Worm (Caenorhabditis elegans): ENCODE measurements around the gene metl-18.

The metl-18 gene

DNA sequence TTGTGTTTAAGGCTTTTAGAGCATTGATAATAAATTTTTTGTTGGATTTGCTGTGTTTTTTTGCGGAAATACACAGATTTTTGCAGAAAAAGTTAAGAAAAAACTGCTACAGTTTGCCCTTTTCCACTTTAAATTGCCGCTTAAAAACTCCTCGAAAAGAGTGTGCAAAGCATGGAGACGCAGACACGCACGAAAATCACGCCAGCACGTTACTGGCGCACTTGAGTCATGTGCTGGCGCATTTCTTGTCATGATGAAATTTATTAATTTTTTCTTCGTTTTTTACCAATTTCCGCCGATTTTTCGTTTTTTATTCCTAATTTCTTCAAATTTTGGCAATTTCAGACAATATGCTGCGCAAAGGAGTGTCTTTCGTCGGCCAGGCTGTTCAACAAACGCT lies 34.5 kb downstream of the metl-18 start, which contains the start of gene C34C12.8 (continued):
- TF ChIP-seq fax-1 (tag; optimal IDR thresholded peaks at IDR 0.05) (peak; percentile 1), unc-86 (tag; optimal IDR thresholded peaks at IDR 0.05) (peak; percentile 37), eyg-1 (tag; optimal IDR thresholded peaks at IDR 0.05) (no peak), elt-4 (tag; optimal IDR thresholded peaks at IDR 0.05) (no peak), tbx-2 (tag; optimal IDR thresholded peaks at IDR 0.05) (peak; percentile 70), pag-3 (tag; optimal IDR thresholded peaks at IDR 0.05; ENCODE audit: borderline replicate concordance) (no peak), ceh-14 (tag; optimal IDR thresholded peaks at IDR 0.05) (peak; percentile 41), gmeb-2 (tag; optimal IDR thresholded peaks at IDR 0.05) (no peak), C08G9.2 (tag; optimal IDR thresholded peaks at IDR 0.05) (peak; percentile 51), ceh-19 (GFP tag; optimal IDR thresholded peaks at IDR 0.05) (peak; percentile 55), ceh-18 (tag; optimal IDR thresholded peaks at IDR 0.05) (peak; percentile 15), pat-9 (tag; optimal IDR thresholded peaks at IDR 0.05) (peak; percentile 40), dmd-4 (tag; optimal IDR thresholded peaks at IDR 0.05; ENCODE audit: borderline replicate concordance) (peak; percentile 30), madf-2 (tag; optimal IDR thresholded peaks at IDR 0.05) (peak; percentile 7), nhr-232 (tag; optimal IDR thresholded peaks at IDR 0.05) (no peak), hlh-30 (tag; optimal IDR thresholded peaks at IDR 0.05; ENCODE audit: insufficient read depth) (peak; percentile 71), pros-1 (tag; optimal IDR thresholded peaks at IDR 0.05) (no peak), ceh-48 (tag; optimal IDR thresholded peaks at IDR 0.05) (peak; percentile 13), ceh-45 (GFP tag; IDR thresholded peaks at IDR 0.05) (no peak), mec-3 (tag; optimal IDR thresholded peaks at IDR 0.05; ENCODE audit: borderline replicate concordance) (no peak), ceh-34 (tag; optimal IDR thresholded peaks at IDR 0.05) (peak; percentile 33), ceh-2 (tag; optimal IDR thresholded peaks at IDR 0.05) (peak; percentile 3), K09A11.1 (tag; optimal IDR thresholded peaks at IDR 0.05; ENCODE audit: insufficient read depth) (no peak), ahr-1 (tag; optimal IDR thresholded peaks at IDR 0.05) (no peak), unc-55 (GFP tag; optimal IDR thresholded peaks at IDR 0.05) (no peak), unc-42 (tag; optimal IDR thresholded peaks at IDR 0.05) (peak; percentile 89), nfya-1 (tag; optimal IDR thresholded peaks at IDR 0.05) (peak; percentile 87), lin-11 (tag; optimal IDR thresholded peaks at IDR 0.05) (peak; percentile 17), pqm-1 (tag; optimal IDR thresholded peaks at IDR 0.05) (no peak), fkh-10 (GFP tag; optimal IDR thresholded peaks at IDR 0.05) (no peak), hlh-8 (tag; optimal IDR thresholded peaks at IDR 0.05) (no peak)

ce11 chrIII:3461403-3461802 lies 35.9 kb downstream of the metl-18 start, which contains the start of gene pph-6:
Gene pph-6, plus strand, starts transcription at chrIII:3461703.
- no peak for TF ChIP-seq ceh-48 (tag; optimal IDR thresholded peaks at IDR 0.05)
- TF ChIP-seq F13H6.1 (tag; optimal IDR thresholded peaks at IDR 0.05): no peak
- no peak for TF ChIP-seq pha-4 (tag; optimal IDR thresholded peaks at IDR 0.05)
- TF ChIP-seq tbx-7 (tag; optimal IDR thresholded peaks at IDR 0.05): no peak
- TF ChIP-seq ttx-3 (tag; optimal IDR thresholded peaks at IDR 0.05): no peak
- no peak for TF ChIP-seq odd-2 (tag; optimal IDR thresholded peaks at IDR 0.05)
- TF ChIP-seq che-1 (tag; optimal IDR thresholded peaks at IDR 0.05): no peak
- TF ChIP-seq npax-4 (tag; optimal IDR thresholded peaks at IDR 0.05): no peak
- no peak for TF ChIP-seq pqm-1 (tag; optimal IDR thresholded peaks at IDR 0.05)
- no peak for TF ChIP-seq ceh-2 (tag; optimal IDR thresholded peaks at IDR 0.05)

DNA sequence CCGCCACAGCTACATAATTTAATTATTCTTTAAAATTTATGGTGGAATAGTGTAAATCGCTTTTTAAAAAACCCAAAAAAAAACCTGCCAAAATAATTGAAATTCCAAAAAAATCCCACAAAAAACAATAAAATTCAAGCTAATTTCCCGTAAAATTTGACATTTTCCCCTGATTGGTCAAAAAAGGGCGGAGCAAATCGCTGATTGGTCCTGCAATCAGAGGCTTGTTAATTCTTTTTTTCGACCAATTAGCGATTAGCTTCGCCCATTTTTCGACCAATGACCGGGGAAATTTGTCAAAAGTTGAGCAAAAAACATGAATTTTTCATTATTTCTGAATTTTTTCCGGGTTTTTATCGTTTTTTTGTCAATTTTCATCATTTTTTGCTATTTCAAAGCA lies 41.5 kb downstream of the metl-18 start:
- TF ChIP-seq fkh-10 (GFP tag; optimal IDR thresholded peaks at IDR 0.05) (no peak), nfya-1 (tag; optimal IDR thresholded peaks at IDR 0.05) (peak; percentile 93)

- TF ChIP-seq elt-4 (tag; optimal IDR thresholded peaks at IDR 0.05): no peak
- no peak for TF ChIP-seq pha-2 (tag; optimal IDR thresholded peaks at IDR 0.05)
- no peak for TF ChIP-seq hlh-8 (tag; optimal IDR thresholded peaks at IDR 0.05)
- no peak for TF ChIP-seq ceh-6 (GFP tag; optimal IDR thresholded peaks at IDR 0.05)
- TF ChIP-seq ceh-18 (tag; optimal IDR thresholded peaks at IDR 0.05): no peak
- TF ChIP-seq gmeb-2 (tag; optimal IDR thresholded peaks at IDR 0.05): no peak
- no peak for TF ChIP-seq nhr-232 (tag; optimal IDR thresholded peaks at IDR 0.05)
- no peak for TF ChIP-seq npax-4 (tag; optimal IDR thresholded peaks at IDR 0.05)
- TF ChIP-seq ama-1 (optimal IDR thresholded peaks at IDR 0.05): no peak
- no peak for TF ChIP-seq pag-3 (tag; optimal IDR thresholded peaks at IDR 0.05; ENCODE audit: borderline replicate concordance)
- TF ChIP-seq unc-86 (tag; optimal IDR thresholded peaks at IDR 0.05): no peak
Observed at ce11 chrIII:3468384-3468783, 42.8 kb downstream of the metl-18 start.
